Worm (Caenorhabditis elegans): Measurements from ENCODE around the gene M04D8.5.

M04D8.5 gene

ce11 chrIII:10004213-10004612 is 28.9 kb downstream of the M04D8.5 start, which contains the start of gene C05B5.11:
TSS of gene C05B5.11 (plus strand) at chrIII:10004513.
- TF ChIP-seq nhr-12 (tag; optimal IDR thresholded peaks at IDR 0.05): no peak
- TF ChIP-seq skn-1 (tag; optimal IDR thresholded peaks at IDR 0.05): no peak

- TF ChIP-seq lin-39 (tag; optimal IDR thresholded peaks at IDR 0.05): no peak
- TF ChIP-seq fos-1 (tag; optimal IDR thresholded peaks at IDR 0.05): peak; percentile 31
- TF ChIP-seq R02D3.7 (tag; optimal IDR thresholded peaks at IDR 0.05): no peak
- no peak for TF ChIP-seq nhr-77 (tag; optimal IDR thresholded peaks at IDR 0.05)
- TF ChIP-seq ztf-1 (GFP tag; conservative IDR thresholded peaks at IDR 0.05): no peak
- TF ChIP-seq sma-3 (GFP tag; optimal IDR thresholded peaks at IDR 0.05): no peak
- TF ChIP-seq lin-13 (GFP tag; optimal IDR thresholded peaks at IDR 0.05): no peak
- no peak for TF ChIP-seq sem-4 (tag; optimal IDR thresholded peaks at IDR 0.05)
- no peak for TF ChIP-seq elt-3 (tag; optimal IDR thresholded peaks at IDR 0.05)
These were observed 32.1 kb downstream of the M04D8.5 start, which contains the start of gene C05B5.5 for ce11 chrIII:10001060-10001459. TSS of gene C05B5.5 (plus strand) at chrIII:10001360.

ce11 chrIII:10000428-10000827 is 32.7 kb downstream of the M04D8.5 start, which contains the start of gene C05B5.2:
TSS of gene C05B5.2 (minus strand) at chrIII:10000528.
- TF ChIP-seq unc-62 (GFP tag; optimal IDR thresholded peaks at IDR 0.05) (no peak), ama-1 (optimal IDR thresholded peaks at IDR 0.05) (no peak), mab-5 (tag; optimal IDR thresholded peaks at IDR 0.05) (no peak), fos-1 (tag; optimal IDR thresholded peaks at IDR 0.05) (no peak), ztf-1 (GFP tag; conservative IDR thresholded peaks at IDR 0.05) (no peak), snpc-4 (tag; optimal IDR thresholded peaks at IDR 0.05) (no peak), lsy-2 (tag; optimal IDR thresholded peaks at IDR 0.05) (no peak), nhr-129 (tag; optimal IDR thresholded peaks at IDR 0.05) (no peak)

ce11 chrIII:9999235-9999634 is 33.9 kb downstream of the M04D8.5 start, which contains the start of gene C05B5.17:
TSS of gene C05B5.17 (minus strand) at chrIII:9999335.
- no peak for TF ChIP-seq F13H6.1 (tag; optimal IDR thresholded peaks at IDR 0.05)
- no peak for TF ChIP-seq blmp-1 (tag; optimal IDR thresholded peaks at IDR 0.05; ENCODE audit: insufficient read depth)
- no peak for TF ChIP-seq sma-9 (GFP tag; optimal IDR thresholded peaks at IDR 0.05)
- TF ChIP-seq sma-9 (tag; optimal IDR thresholded peaks at IDR 0.05): no peak
- TF ChIP-seq nhr-10 (tag; optimal IDR thresholded peaks at IDR 0.05): no peak
- TF ChIP-seq ztf-11 (tag; optimal IDR thresholded peaks at IDR 0.05): no peak
- no peak for TF ChIP-seq Y55F3AM.14 (GFP tag; optimal IDR thresholded peaks at IDR 0.05)
- no peak for TF ChIP-seq unc-55 (GFP tag; optimal IDR thresholded peaks at IDR 0.05)
- TF ChIP-seq nhr-25 (tag; optimal IDR thresholded peaks at IDR 0.05): no peak
- TF ChIP-seq gmeb-1 (tag; optimal IDR thresholded peaks at IDR 0.05): no peak

ce11 chrIII:9997890-9998289 is 35.2 kb downstream of the M04D8.5 start, which contains the start of gene pqn-8:
TSS of gene pqn-8 (minus strand) at chrIII:9997990.
- TF ChIP-seq gmeb-1 (tag; optimal IDR thresholded peaks at IDR 0.05): no peak
- no peak for TF ChIP-seq Y55F3AM.14 (GFP tag; optimal IDR thresholded peaks at IDR 0.05)

ce11 chrIII:9993535-9993934 is 39.6 kb downstream of the M04D8.5 start, which contains the start of gene C05B5.4:
TSS of gene C05B5.4 (plus strand) at chrIII:9993885.
- no peak for TF ChIP-seq alr-1 (tag; optimal IDR thresholded peaks at IDR 0.05)
- no peak for TF ChIP-seq peb-1 (tag; optimal IDR thresholded peaks at IDR 0.05)
- TF ChIP-seq nhr-23 (tag; optimal IDR thresholded peaks at IDR 0.05): no peak
- no peak for TF ChIP-seq blmp-1 (tag; optimal IDR thresholded peaks at IDR 0.05; ENCODE audit: insufficient read depth)
- TF ChIP-seq egl-27 (tag; optimal IDR thresholded peaks at IDR 0.05): no peak
- TF ChIP-seq sma-9 (GFP tag; optimal IDR thresholded peaks at IDR 0.05): no peak
- TF ChIP-seq sma-9 (tag; optimal IDR thresholded peaks at IDR 0.05): no peak
- TF ChIP-seq F13H6.1 (tag; optimal IDR thresholded peaks at IDR 0.05): no peak

ce11 chrIII:9991324-9991723 is 41.8 kb downstream of the M04D8.5 start:
- TF ChIP-seq peb-1 (tag; optimal IDR thresholded peaks at IDR 0.05): no peak
- TF ChIP-seq R02D3.7 (tag; optimal IDR thresholded peaks at IDR 0.05): no peak
- no peak for TF ChIP-seq fos-1 (tag; optimal IDR thresholded peaks at IDR 0.05)
- TF ChIP-seq gmeb-1 (tag; optimal IDR thresholded peaks at IDR 0.05): no peak
- peak; percentile 58 for TF ChIP-seq nhr-23 (tag; optimal IDR thresholded peaks at IDR 0.05)
- no peak for TF ChIP-seq alr-1 (tag; optimal IDR thresholded peaks at IDR 0.05)
- no peak for TF ChIP-seq egl-27 (tag; optimal IDR thresholded peaks at IDR 0.05)
- TF ChIP-seq C34F6.9 (tag; optimal IDR thresholded peaks at IDR 0.05): no peak
- TF ChIP-seq unc-55 (GFP tag; optimal IDR thresholded peaks at IDR 0.05): no peak
- TF ChIP-seq nhr-77 (tag; optimal IDR thresholded peaks at IDR 0.05): no peak
- TF ChIP-seq skn-1 (tag; optimal IDR thresholded peaks at IDR 0.05): no peak
- TF ChIP-seq unc-62 (GFP tag; optimal IDR thresholded peaks at IDR 0.05): no peak
- peak; percentile 66 for TF ChIP-seq elt-1 (tag; optimal IDR thresholded peaks at IDR 0.05)
- peak; percentile 46 for TF ChIP-seq blmp-1 (tag; optimal IDR thresholded peaks at IDR 0.05; ENCODE audit: insufficient read depth)
- no peak for TF ChIP-seq lin-13 (GFP tag; optimal IDR thresholded peaks at IDR 0.05)
- no peak for TF ChIP-seq ztf-1 (GFP tag; conservative IDR thresholded peaks at IDR 0.05)
- peak; percentile 75 for TF ChIP-seq ceh-16 (tag; optimal IDR thresholded peaks at IDR 0.05)
- no peak for TF ChIP-seq lin-11 (tag; optimal IDR thresholded peaks at IDR 0.05)
- TF ChIP-seq Y55F3AM.14 (GFP tag; optimal IDR thresholded peaks at IDR 0.05): no peak
- no peak for TF ChIP-seq zag-1 (tag; optimal IDR thresholded peaks at IDR 0.05)
- TF ChIP-seq dmd-4 (tag; optimal IDR thresholded peaks at IDR 0.05): no peak
- peak; percentile 11 for TF ChIP-seq nhr-25 (tag; optimal IDR thresholded peaks at IDR 0.05)
- TF ChIP-seq nhr-21 (tag; optimal IDR thresholded peaks at IDR 0.05): no peak
- TF ChIP-seq nhr-10 (tag; optimal IDR thresholded peaks at IDR 0.05): no peak
- no peak for TF ChIP-seq lsy-2 (tag; optimal IDR thresholded peaks at IDR 0.05)
- TF ChIP-seq ztf-4 (tag; optimal IDR thresholded peaks at IDR 0.05): no peak

All from whole organism, L2 larva.